Worm (Caenorhabditis elegans) whole organism, midembryonic: ENCODE results near the gene M01H9.4.

Source experiments
- T22C8.4 ChIP-seq: fragments of 200-800 bp; sonication (Bioruptor generic); IDR thresholded peaks from 2 replicates; pipeline ENCODE4 v1.3.6; 2022; ENCODE audit warnings: missing genetic modification characterization, missing compliant biosample characterization
- cog-1 ChIP-seq: sonication (generic microtip); optimal IDR thresholded peaks from 2 replicates; lab custom pipeline; 2016; ENCODE audit warnings: missing genetic modification characterization, missing compliant biosample characterization
- flt-1 ChIP-seq: fragments of 200-800 bp; sonication (Bioruptor generic); IDR thresholded peaks from 2 replicates; pipeline ENCODE4 v1.3.6; 2022; ENCODE audit warnings: missing genetic modification characterization, missing compliant biosample characterization
- klf-2 ChIP-seq: fragments of 200-800 bp; sonication (Bioruptor generic); conservative IDR thresholded peaks from 2 replicates; pipeline ENCODE4 v1.3.6; 2022; ENCODE audit warnings: missing genetic modification reagents, missing genetic modification characterization, missing compliant biosample characterization
- med-1 ChIP-seq: sonication (generic microtip); optimal IDR thresholded peaks from 2 replicates; lab custom pipeline; 2017; ENCODE audit warnings: missing genetic modification characterization, mild to moderate bottlenecking, missing compliant biosample characterization, antibody characterized with exemption, missing genetic modification reagents; ENCODE audit not compliant: insufficient read depth
- ref-1 ChIP-seq: fragments of 200-800 bp; sonication (Bioruptor generic); conservative IDR thresholded peaks from 2 replicates; pipeline ENCODE4 v1.3.6; 2022; ENCODE audit warnings: missing genetic modification reagents, missing genetic modification characterization, missing compliant biosample characterization
- tab-1 ChIP-seq: fragments of 200-800 bp; sonication (Bioruptor generic); IDR thresholded peaks from 2 replicates; pipeline ENCODE4 v1.3.6; 2022; ENCODE audit warnings: missing genetic modification characterization, missing compliant biosample characterization
- ztf-23 ChIP-seq: fragments of 200-800 bp; sonication (Bioruptor generic); IDR thresholded peaks from 2 replicates; pipeline ENCODE4 v1.3.6; 2022; ENCODE audit warnings: missing genetic modification reagents, missing genetic modification characterization, missing compliant biosample characterization
- ztf-29 ChIP-seq: fragments of 200-800 bp; sonication (Bioruptor generic); IDR thresholded peaks from 2 replicates; pipeline ENCODE4 v1.3.6; 2022; ENCODE audit warnings: missing genetic modification reagents, missing genetic modification characterization, missing compliant biosample characterization

Gene M01H9.4

ce11 chrIV:4513269-4513819 lies 30.6 kb upstream of the M01H9.4 start, which contains the start of gene sar-1:
TSS of gene sar-1 (minus strand) at chrIV:4513319.
- TF ChIP-seq klf-2 (no peak), ztf-23 (0 out of 2 replicates have a peak, but pooled peaks have one; percentile 28), ref-1 (GFP tag; lab: Robert Waterston, UW) (no peak), cog-1 (peak; percentile 12), tab-1 (GFP tag; lab: Robert Waterston, UW) (no peak; the same call in 1 of the 2 replicates), med-1 (GFP tag; lab: Kevin White, UChicago) (peak; percentile 3), ztf-29 (GFP tag; lab: Robert Waterston, UW) (peak; percentile 75; the same call in 1 of the 2 replicates), T22C8.4 (GFP tag; lab: Robert Waterston, UW) (no peak), flt-1 (GFP tag; lab: Robert Waterston, UW) (0 out of 2 replicates have a peak, but pooled peaks have one; percentile 22)

- TF ChIP-seq ztf-23 (no peak), ref-1 (GFP tag; lab: Robert Waterston, UW) (no peak), med-1 (GFP tag; lab: Kevin White, UChicago) (no peak), ztf-29 (GFP tag; lab: Robert Waterston, UW) (no peak), cog-1 (no peak), tab-1 (GFP tag; lab: Robert Waterston, UW) (no peak), T22C8.4 (GFP tag; lab: Robert Waterston, UW) (no peak), flt-1 (GFP tag; lab: Robert Waterston, UW) (no peak), klf-2 (no peak)
These were observed 28.7 kb upstream of the M01H9.4 start, which contains the start of the genes rfth-1 and ZK180.8 for ce11 chrIV:4511259-4511890. TSS of gene rfth-1 (minus strand) at chrIV:4511309. TSS of gene ZK180.8 (minus strand) at chrIV:4511724.

ce11 chrIV:4506637-4507036 lies 23.9 kb upstream of the M01H9.4 start, which contains the start of gene gbb-2:
TSS of gene gbb-2 (minus strand) at chrIV:4506748.
- TF ChIP-seq T22C8.4 (GFP tag; lab: Robert Waterston, UW) (no peak), cog-1 (no peak), ref-1 (GFP tag; lab: Robert Waterston, UW) (no peak), ztf-23 (no peak), flt-1 (GFP tag; lab: Robert Waterston, UW) (no peak), med-1 (GFP tag; lab: Kevin White, UChicago) (no peak), tab-1 (GFP tag; lab: Robert Waterston, UW) (no peak), klf-2 (no peak), ztf-29 (GFP tag; lab: Robert Waterston, UW) (no peak)

ce11 chrIV:4505078-4505477 lies 22.4 kb upstream of the M01H9.4 start:
- no peak for TF ChIP-seq cog-1
- TF ChIP-seq ztf-23: no peak
- no peak for TF ChIP-seq flt-1 (GFP tag; lab: Robert Waterston, UW)
- no peak for TF ChIP-seq ztf-29 (GFP tag; lab: Robert Waterston, UW)

- TF ChIP-seq tab-1 (GFP tag; lab: Robert Waterston, UW): no peak
- TF ChIP-seq flt-1 (GFP tag; lab: Robert Waterston, UW): no peak
- no peak for TF ChIP-seq klf-2
- no peak for TF ChIP-seq ztf-29 (GFP tag; lab: Robert Waterston, UW)
- no peak for TF ChIP-seq cog-1
- TF ChIP-seq med-1 (GFP tag; lab: Kevin White, UChicago): no peak
- TF ChIP-seq ztf-23: no peak
- no peak for TF ChIP-seq T22C8.4 (GFP tag; lab: Robert Waterston, UW)
- TF ChIP-seq ref-1 (GFP tag; lab: Robert Waterston, UW): no peak
These were observed 7.5 kb upstream of the M01H9.4 start, which contains the start of gene ZK180.7 for ce11 chrIV:4490148-4490652. TSS of gene ZK180.7 (plus strand) at chrIV:4490542.

- TF ChIP-seq ztf-23 (no peak), T22C8.4 (GFP tag; lab: Robert Waterston, UW) (no peak), tab-1 (GFP tag; lab: Robert Waterston, UW) (no peak), flt-1 (GFP tag; lab: Robert Waterston, UW) (no peak), cog-1 (no peak), med-1 (GFP tag; lab: Kevin White, UChicago) (no peak), ref-1 (GFP tag; lab: Robert Waterston, UW) (no peak), ztf-29 (GFP tag; lab: Robert Waterston, UW) (no peak), klf-2 (no peak)
These were observed 4.0 kb upstream of the M01H9.4 start, which contains the start of gene trx-3 for ce11 chrIV:4486738-4487137. TSS of gene trx-3 (plus strand) at chrIV:4487028.

- TF ChIP-seq klf-2 (no peak), flt-1 (GFP tag; lab: Robert Waterston, UW) (no peak), tab-1 (GFP tag; lab: Robert Waterston, UW) (no peak), ztf-23 (no peak), med-1 (GFP tag; lab: Kevin White, UChicago) (no peak), ref-1 (GFP tag; lab: Robert Waterston, UW) (no peak), ztf-29 (GFP tag; lab: Robert Waterston, UW) (no peak), cog-1 (no peak), T22C8.4 (GFP tag; lab: Robert Waterston, UW) (no peak)
These were observed 1.8 kb upstream of the M01H9.4 start for ce11 chrIV:4484555-4484954.

- no peak for TF ChIP-seq T22C8.4 (GFP tag; lab: Robert Waterston, UW)
- no peak for TF ChIP-seq klf-2
- TF ChIP-seq ref-1 (GFP tag; lab: Robert Waterston, UW): no peak
- TF ChIP-seq cog-1: no peak
- no peak for TF ChIP-seq flt-1 (GFP tag; lab: Robert Waterston, UW)
- no peak for TF ChIP-seq ztf-29 (GFP tag; lab: Robert Waterston, UW)
- no peak for TF ChIP-seq tab-1 (GFP tag; lab: Robert Waterston, UW)
- no peak for TF ChIP-seq med-1 (GFP tag; lab: Kevin White, UChicago)
These were observed 1.4 kb downstream of the M01H9.4 start for ce11 chrIV:4481298-4481697.

- no peak for TF ChIP-seq ztf-29 (GFP tag; lab: Robert Waterston, UW)
- no peak for TF ChIP-seq med-1 (GFP tag; lab: Kevin White, UChicago)
- no peak for TF ChIP-seq flt-1 (GFP tag; lab: Robert Waterston, UW)
- TF ChIP-seq tab-1 (GFP tag; lab: Robert Waterston, UW): no peak
- TF ChIP-seq ref-1 (GFP tag; lab: Robert Waterston, UW): no peak
- TF ChIP-seq ztf-23: no peak
- no peak for TF ChIP-seq T22C8.4 (GFP tag; lab: Robert Waterston, UW)
- no peak for TF ChIP-seq cog-1
- no peak for TF ChIP-seq klf-2
These were observed 2.7 kb downstream of the M01H9.4 start, which contains the start of gene M01H9.10 for ce11 chrIV:4480027-4480426. TSS of gene M01H9.10 (minus strand) at chrIV:4480127.
